Worm (Caenorhabditis elegans): ENCODE measurements around the gene cest-8.

DNA sequence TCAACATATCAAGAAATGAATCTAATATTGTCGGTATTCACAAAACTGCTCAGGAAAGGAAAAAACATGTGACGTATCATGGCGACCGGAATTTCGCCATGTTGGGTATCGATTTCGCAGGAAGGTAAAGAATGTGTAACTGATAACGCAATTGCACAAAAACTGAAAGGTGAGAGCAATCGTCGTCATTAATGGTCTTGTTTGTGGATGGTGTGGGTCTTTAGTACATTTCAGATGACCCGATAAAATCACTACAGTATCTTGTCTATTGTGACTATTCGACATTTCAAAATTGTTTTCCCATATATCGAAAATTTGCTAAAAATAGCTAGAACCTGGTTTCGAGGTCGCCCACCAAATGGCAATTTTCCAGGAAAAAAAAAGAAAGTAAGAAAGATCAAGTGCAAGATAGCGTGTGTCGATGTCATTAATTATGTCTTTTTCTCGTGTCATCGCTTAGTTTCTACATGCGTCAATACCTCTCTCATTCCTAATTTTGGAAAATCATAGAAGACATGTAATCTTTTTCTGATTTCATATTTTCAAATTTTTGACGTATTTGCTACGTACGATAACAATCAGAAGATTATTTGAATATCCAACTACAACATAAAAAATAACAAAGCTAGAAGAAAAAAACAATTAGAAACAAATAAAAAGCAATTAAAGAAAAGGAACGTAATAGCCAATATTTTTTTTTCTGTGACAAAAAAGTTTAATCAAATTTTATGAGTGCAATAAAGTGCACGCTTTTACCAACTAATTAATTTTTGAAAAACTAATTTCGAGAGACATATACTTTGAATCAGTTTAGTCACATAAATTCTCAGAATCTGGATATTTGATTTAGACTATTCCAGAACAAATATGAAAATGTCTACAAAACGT lies 9.1 kb upstream of the cest-8 start:
- TF ChIP-seq dao-5 (tag; optimal IDR thresholded peaks at IDR 0.05) = no peak
- TF ChIP-seq him-1 (tag; optimal IDR thresholded peaks at IDR 0.05) = no peak
